Worm (Caenorhabditis elegans) whole organism, L4/young adult: Measurements from ENCODE around the gene F14F9.6.

ENCODE experiments used
- W03F9.2 ChIP-seq: fragments of 150-350 bp; optimal IDR thresholded peaks from 2 replicates; lab custom pipeline; 2014; ENCODE audit warnings: missing biosample characterization, missing genetic modification characterization
- dao-5 ChIP-seq: sonication (generic microtip); optimal IDR thresholded peaks from 2 replicates; lab custom pipeline; 2016; ENCODE audit warnings: missing genotype, missing genetic modification characterization, moderate library complexity, missing compliant biosample characterization
- him-1 ChIP-seq: sonication (generic microtip); optimal IDR thresholded peaks from 2 replicates; lab custom pipeline; 2016; ENCODE audit warnings: missing genotype, missing genetic modification reagents, missing genetic modification characterization, missing compliant biosample characterization

The F14F9.6 gene

DNA sequence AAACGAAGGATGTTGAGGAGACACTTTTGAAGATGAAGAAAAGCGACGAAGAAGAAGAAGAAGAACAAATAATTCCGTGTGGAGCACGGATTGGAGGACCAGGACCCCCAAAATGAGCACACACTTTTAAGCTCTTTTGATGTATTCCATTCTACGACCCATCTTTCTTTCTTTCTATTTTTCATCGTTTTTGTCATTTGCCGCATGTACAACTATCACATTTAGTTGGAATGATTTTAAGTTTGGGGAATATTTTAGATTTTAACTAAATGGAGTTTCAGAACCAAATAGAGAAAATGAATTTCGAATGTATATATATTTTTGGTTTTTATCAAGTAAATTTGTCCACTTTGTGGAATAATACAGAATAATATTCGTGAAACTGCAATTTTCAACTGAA lies 47.4 kb downstream of the F14F9.6 start, which contains the start of gene unc-46:
Gene unc-46, minus strand, starts transcription at position 101 of the 400 bp plus-strand sequence.
- TF ChIP-seq him-1 (tag; lab: Kevin White, UChicago): no peak
- TF ChIP-seq dao-5 (tag; lab: Kevin White, UChicago): no peak
- no peak for TF ChIP-seq W03F9.2

- no peak for TF ChIP-seq W03F9.2
- TF ChIP-seq dao-5 (tag; lab: Kevin White, UChicago): no peak
- no peak for TF ChIP-seq him-1 (tag; lab: Kevin White, UChicago)
Observed at ce11 chrV:5097035-5097434, 49.3 kb downstream of the F14F9.6 start, which contains the start of gene C04F5.2. Gene C04F5.2, minus strand, starts transcription at chrV:5097135.
